Worm (Caenorhabditis elegans) whole organism, dauer: ENCODE results near the gene T07E3.2.

Experiments used
- unc-62 ChIP-seq: sonication (generic microtip); optimal IDR thresholded peaks from 2 replicates; lab custom pipeline; 2017; ENCODE audit warnings: missing biosample characterization, missing genetic modification reagents, missing genetic modification characterization

The T07E3.2 gene

DNA sequence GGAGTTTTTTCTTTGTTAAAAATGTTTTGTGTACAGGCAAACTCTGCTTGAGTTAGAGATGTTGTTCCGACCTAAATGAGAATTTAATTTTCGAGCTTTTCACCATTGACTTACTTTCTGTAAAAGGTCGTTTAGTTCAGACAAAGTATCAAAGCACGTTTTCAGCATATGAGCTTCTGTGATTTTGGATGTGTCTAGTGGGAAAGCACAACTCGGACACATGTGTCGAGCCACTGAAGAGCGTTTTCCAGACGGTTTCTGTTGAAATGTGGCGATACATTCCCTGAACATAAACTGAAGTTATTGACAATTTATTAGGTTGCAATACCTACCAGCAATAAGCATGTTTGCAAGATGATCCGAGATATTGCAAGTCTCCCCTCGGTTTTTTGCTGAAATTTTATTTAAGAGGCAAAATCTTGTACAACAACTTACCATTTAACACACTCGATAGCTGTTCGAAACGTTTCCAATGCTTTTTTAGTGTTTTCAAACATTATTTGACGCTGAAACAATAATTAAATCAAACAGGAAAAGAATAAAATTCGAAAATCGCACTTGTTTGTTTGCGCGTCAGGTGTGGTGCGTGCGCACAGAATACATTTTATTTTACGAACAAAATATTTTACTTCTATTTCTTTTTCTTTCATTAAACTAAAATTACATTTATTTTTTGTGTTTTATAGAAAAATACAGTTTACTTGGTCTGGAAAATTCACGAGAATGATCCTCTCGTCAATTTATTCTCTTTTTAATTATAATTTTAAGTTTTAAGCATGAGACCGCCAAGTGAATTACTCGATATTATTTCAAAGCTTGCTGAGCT, 17.3 kb upstream of the T07E3.2 start, which contains the start of the genes brd-1 and K04C2.2:
Gene brd-1, minus strand, starts transcription at position 506 of the 826 bp plus-strand sequence.
Gene K04C2.2, plus strand, starts transcription at position 776 of the 826 bp plus-strand sequence.
- no peak for TF ChIP-seq unc-62 (GFP tag; lab: Kevin White, UChicago)

- TF ChIP-seq unc-62 (GFP tag; lab: Kevin White, UChicago) = no peak
Observed at ce11 chrIII:6891560-6891959, 14.9 kb upstream of the T07E3.2 start, which contains the start of gene K04C2.5. K04C2.5 (minus strand) TSS chrIII:6891660.

ce11 chrIII:6895166-6895565, 11.3 kb upstream of the T07E3.2 start:
- TF ChIP-seq unc-62 (GFP tag; lab: Kevin White, UChicago) = no peak

DNA sequence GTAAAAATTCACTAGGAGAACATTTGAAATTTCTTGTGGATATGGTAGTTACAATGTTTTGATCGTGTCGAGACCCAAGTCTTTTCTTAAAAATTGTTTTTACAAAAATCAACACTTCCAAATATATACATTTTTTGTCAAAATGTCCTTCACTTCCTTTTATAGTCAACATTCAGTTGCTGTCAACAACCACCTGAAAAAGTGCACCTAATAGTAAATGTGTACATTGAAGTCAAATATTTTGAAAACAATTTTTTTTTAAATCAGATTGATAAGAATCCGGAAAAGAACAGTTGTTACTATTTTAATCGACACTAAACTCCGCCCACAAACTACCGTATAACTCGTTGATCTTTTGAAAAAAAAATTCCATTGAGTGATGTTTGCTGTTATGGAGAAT, 10.8 kb upstream of the T07E3.2 start:
- no peak for TF ChIP-seq unc-62 (GFP tag; lab: Kevin White, UChicago)

- no peak for TF ChIP-seq unc-62 (GFP tag; lab: Kevin White, UChicago)
Observed at ce11 chrIII:6897587-6898064, 8.9 kb upstream of the T07E3.2 start, which contains the start of gene T07E3.4. T07E3.4 (plus strand) TSS chrIII:6898014.

DNA sequence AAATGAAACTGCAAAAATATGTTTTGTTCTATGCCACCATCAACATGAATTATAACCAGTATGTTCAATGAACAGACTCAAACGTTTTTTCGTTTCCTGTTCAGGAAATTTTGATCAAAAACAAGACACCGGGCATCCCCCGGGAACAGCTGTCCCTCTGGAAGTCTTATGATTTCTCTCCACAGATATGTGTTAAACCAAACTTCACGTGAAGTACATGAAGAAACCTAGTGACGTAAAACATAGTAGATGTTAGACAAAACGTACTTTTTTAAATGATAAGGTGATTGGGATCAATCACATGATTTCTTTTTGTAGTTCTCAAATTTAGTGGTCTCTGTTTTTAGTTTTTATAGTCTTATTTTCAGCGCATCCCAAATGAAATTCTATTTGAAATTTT, 8.0 kb upstream of the T07E3.2 start:
- no peak for TF ChIP-seq unc-62 (GFP tag; lab: Kevin White, UChicago)

- TF ChIP-seq unc-62 (GFP tag; lab: Kevin White, UChicago) = no peak
Observed at ce11 chrIII:6900609-6901008, 5.9 kb upstream of the T07E3.2 start.

- no peak for TF ChIP-seq unc-62 (GFP tag; lab: Kevin White, UChicago)
Observed at ce11 chrIII:6903056-6903977, 3.2 kb upstream of the T07E3.2 start, which contains the start of the genes brc-2 and T07E3.3. brc-2 (minus strand) TSS chrIII:6903106. T07E3.3 (plus strand) TSS chrIII:6903877.

DNA sequence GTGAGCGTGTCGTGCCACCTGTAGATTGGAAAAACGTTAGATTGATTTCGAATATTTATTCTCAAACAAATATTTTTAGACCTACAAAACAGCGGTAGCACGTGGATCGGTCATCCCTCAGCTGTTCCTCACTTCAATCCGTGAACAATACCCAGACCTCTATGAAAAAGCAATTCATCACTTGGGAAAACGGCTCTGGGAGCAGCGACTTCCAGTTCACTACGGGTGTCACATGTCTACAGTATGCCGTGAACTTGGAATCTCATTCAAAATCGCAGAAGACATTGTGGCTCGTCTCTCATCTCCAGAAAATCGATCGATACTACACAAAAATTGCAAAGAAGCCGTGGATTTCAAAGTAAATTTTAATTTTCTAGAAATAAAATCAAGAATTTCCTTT, 2.0 kb upstream of the T07E3.2 start:
- TF ChIP-seq unc-62 (GFP tag; lab: Kevin White, UChicago) = no peak

- TF ChIP-seq unc-62 (GFP tag; lab: Kevin White, UChicago) = no peak
Observed at ce11 chrIII:6912381-6912780, 5.9 kb downstream of the T07E3.2 start, which contains the start of gene pdf-1. pdf-1 (minus strand) TSS chrIII:6912481.

ce11 chrIII:6914840-6915239, 8.3 kb downstream of the T07E3.2 start:
- no peak for TF ChIP-seq unc-62 (GFP tag; lab: Kevin White, UChicago)

ce11 chrIII:6928725-6929124, 22.2 kb downstream of the T07E3.2 start, which contains the start of gene flap-1:
flap-1 (minus strand) TSS chrIII:6928825.
- no peak for TF ChIP-seq unc-62 (GFP tag; lab: Kevin White, UChicago)

- no peak for TF ChIP-seq unc-62 (GFP tag; lab: Kevin White, UChicago)
Observed at ce11 chrIII:6929558-6930167, 23.2 kb downstream of the T07E3.2 start, which contains the start of gene inf-1. inf-1 (plus strand) TSS chrIII:6930134.

- no peak for TF ChIP-seq unc-62 (GFP tag; lab: Kevin White, UChicago)
Observed at ce11 chrIII:6931896-6932295, 25.4 kb downstream of the T07E3.2 start, which contains the start of gene byn-1. byn-1 (plus strand) TSS chrIII:6932001.
